Worm (Caenorhabditis elegans) whole organism, L4 larva: Measurements from ENCODE around the gene srsx-37.
"Not testable (repeated sequence)": the region's sequence is repeated elsewhere in the genome, so short reads cannot be mapped to it uniquely, and the experiment has no call there.

Experiments
- Y5F2A.4 ChIP-seq: fragments of 200-800 bp; sonication (Bioruptor generic); optimal IDR thresholded peaks from 2 replicates; lab custom pipeline; 2018; ENCODE audit warnings: mild to moderate bottlenecking, missing genetic modification characterization, missing compliant biosample characterization
- ceh-28 ChIP-seq: fragments of 150-350 bp; optimal IDR thresholded peaks from 2 replicates; lab custom pipeline; 2014; ENCODE audit warnings: missing biosample characterization, missing genetic modification reagents, missing genetic modification characterization
- dmd-9 ChIP-seq: fragments of 200-800 bp; sonication (Bioruptor generic); IDR thresholded peaks from 2 replicates; pipeline ENCODE4 v1.3.6; 2022; ENCODE audit warnings: missing genetic modification reagents, missing genetic modification characterization, missing compliant biosample characterization
- duxl-1 ChIP-seq: sonication (generic microtip); optimal IDR thresholded peaks from 2 replicates; lab custom pipeline; 2016; ENCODE audit warnings: mild to moderate bottlenecking, missing genetic modification characterization, moderate library complexity, missing compliant biosample characterization; ENCODE audit not compliant: poor library complexity
- egl-27 ChIP-seq: sonication (generic microtip); optimal IDR thresholded peaks from 3 replicates; lab custom pipeline; 2017; ENCODE audit warnings: missing biosample characterization, missing genetic modification reagents, missing genetic modification characterization
- nhr-25 ChIP-seq: sonication (generic microtip); optimal IDR thresholded peaks from 2 replicates; lab custom pipeline; 2017; ENCODE audit warnings: missing genetic modification characterization, mild to moderate bottlenecking, missing compliant biosample characterization, antibody characterized with exemption, moderate library complexity, borderline replicate concordance; ENCODE audit not compliant: insufficient read depth
- nhr-28 ChIP-seq: fragments of 150-350 bp; optimal IDR thresholded peaks from 2 replicates; lab custom pipeline; 2014; ENCODE audit warnings: missing biosample characterization, missing genetic modification characterization
- nhr-77 ChIP-seq: fragments of 150-350 bp; optimal IDR thresholded peaks from 2 replicates; lab custom pipeline; 2014; ENCODE audit warnings: missing biosample characterization, missing genetic modification characterization
- tag-97 ChIP-seq: fragments of 200-800 bp; sonication (Bioruptor generic); IDR thresholded peaks from 2 replicates; pipeline ENCODE4 v1.3.6; 2022; ENCODE audit warnings: missing genetic modification characterization, missing compliant biosample characterization
- tra-1 ChIP-seq: fragments of 200-800 bp; sonication (Bioruptor generic); IDR thresholded peaks from 2 replicates; pipeline ENCODE4 v1.3.6; 2022; ENCODE audit warnings: missing genetic modification reagents, missing genetic modification characterization, missing compliant biosample characterization
- unc-62 ChIP-seq, 3 experiments: fragments of 150-350 bp in 1 of 3; sonication (generic microtip); optimal IDR thresholded peaks in 2 of 3; peaks in 1 of 3; 1 replicate in 1 of 3; 2 replicates in 2 of 3; lab custom pipeline; 2014 to 2017; ENCODE audit warnings: missing biosample characterization in 3 of 3, missing genetic modification characterization in 3 of 3, missing genetic modification reagents in 3 of 3, missing genotype in 1 of 3

DNA sequence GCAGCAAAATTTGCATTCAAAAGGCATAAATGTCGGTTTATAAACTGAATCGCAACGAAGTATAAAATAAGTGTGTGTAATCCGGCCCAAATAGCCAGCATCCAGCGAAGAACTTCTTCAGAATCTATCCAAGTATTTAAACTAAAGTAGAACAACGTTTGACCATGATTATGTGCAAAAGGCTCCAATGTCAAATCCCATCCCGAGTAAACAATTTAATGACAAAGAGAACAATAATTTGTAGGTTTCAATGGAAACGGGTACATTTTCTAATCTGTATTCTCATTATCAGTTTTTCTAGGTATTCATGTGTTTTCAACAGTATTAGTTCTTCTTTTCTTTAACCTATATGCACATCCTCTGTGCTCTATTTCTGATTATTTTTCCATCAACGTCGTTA, 51.3 kb downstream of the srsx-37 start, which contains the start of gene C41G6.12:
- TF ChIP-seq duxl-1 (tag; lab: Kevin White, UChicago); tra-1 (GFP tag; lab: Robert Waterston, UW); nhr-77 (tag; lab: Kevin White, UChicago); Y5F2A.4; ceh-28; dmd-9 (GFP tag; lab: Robert Waterston, UW); nhr-28 (tag; lab: Kevin White, UChicago); unc-62 (GFP tag; optimal IDR thresholded peaks at IDR 0.05 in 1 of 2; lab: Kevin White, UChicago); unc-62 (tag; optimal IDR thresholded peaks at IDR 0.05; lab: Kevin White, UChicago); egl-27 (tag; lab: Kevin White, UChicago); tag-97 (GFP tag; lab: Robert Waterston, UW); nhr-25 (tag; lab: Kevin White, UChicago): not testable (repeated sequence)
